Fruit fly (Drosophila melanogaster) whole organism, wandering third instar larva: ENCODE results near the gene Mur29B.

Experiments used
- N ChIP-seq: fragments of >200 bp; optimal IDR thresholded peaks from 2 replicates; lab custom pipeline; 2018; ENCODE audit warnings: missing biosample characterization, missing external identifiers, missing genetic modification characterization
- br ChIP-seq: fragments of 200-800 bp; sonication (Bioruptor generic); optimal IDR thresholded peaks from 2 replicates; lab custom pipeline; 2016; ENCODE audit warnings: missing biosample characterization, missing genetic modification characterization
- rgr ChIP-seq: fragments of 200-800 bp; sonication (Bioruptor generic); optimal IDR thresholded peaks from 3 replicates; lab custom pipeline; 2016; ENCODE audit warnings: missing biosample characterization, mild to moderate bottlenecking, missing genetic modification characterization
- usp ChIP-seq: fragments of >200 bp; optimal IDR thresholded peaks from 2 replicates; lab custom pipeline; 2017; ENCODE audit warnings: missing biosample characterization, missing genetic modification characterization

dm6 chr2L:8305409-8305808 lies 46.6 kb upstream of the Mur29B start, which contains the start of gene CG7840:
- TF ChIP-seq usp (no peak), br (no peak), rgr (GFP tag; lab: Kevin White, UChicago) (no peak), N (GFP tag; lab: Kevin White, UChicago) (no peak)
